In the genomic region with DNA sequence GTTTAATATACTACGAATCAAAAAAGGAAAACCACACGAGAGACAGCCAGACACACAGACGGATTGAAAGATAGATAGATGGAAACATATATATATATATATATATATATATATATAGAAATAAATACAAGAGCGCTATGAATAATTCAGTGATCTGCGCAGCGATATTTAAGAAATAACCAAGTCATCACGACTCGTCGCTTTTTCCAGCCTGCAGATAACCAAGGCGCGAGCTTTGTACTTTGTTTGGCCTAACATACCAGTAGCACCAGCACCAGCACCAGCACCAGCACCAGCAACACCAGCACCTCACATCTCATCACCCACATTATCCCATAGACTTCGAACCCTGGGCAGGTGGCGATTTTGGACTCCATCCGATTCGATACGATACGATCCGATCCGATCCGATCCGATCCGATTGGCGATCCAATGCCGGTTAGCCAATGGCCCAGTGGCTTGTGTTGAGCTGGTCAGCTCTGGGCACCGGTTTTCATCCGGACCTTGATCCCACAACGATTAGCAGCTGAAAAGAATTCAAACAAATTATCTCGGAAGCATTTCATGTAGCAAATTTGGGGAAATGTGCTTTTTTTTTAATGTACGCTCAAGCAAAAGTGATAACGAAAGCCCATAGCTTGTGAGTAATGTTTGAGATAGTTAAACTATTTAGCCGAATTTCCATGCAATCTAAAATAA, we compare ENCODE assay signal across 1 fruit fly cellular context.
A peak's percentile ranks its signal among the peaks of the same experiment; 100 is the strongest.
TF ChIP-seq lines count a peak whose summit lies in the region.

No protein-coding gene starts in this region.

TF ChIP-seq in whole organism, embryonic, 481 proteins besides CTCF, POLR2A, EP300 and RAD21 (continued from another document):
- TF ChIP-seq CG10565 (GFP tag; optimal IDR thresholded peaks at IDR 0.05; lab: Kevin White, UChicago): no peak
- no peak for TF ChIP-seq wek (GFP tag; optimal IDR thresholded peaks at IDR 0.05; lab: Kevin White, UChicago)
- TF ChIP-seq z (GFP tag; IDR thresholded peaks at IDR 0.05; lab: Robert Waterston, UW): 0 out of 3 replicates have a peak, but pooled peaks have one; percentile 28
- TF ChIP-seq CG10462 (GFP tag; optimal IDR thresholded peaks at IDR 0.05; lab: Kevin White, UChicago): no peak
